Fruit fly (Drosophila melanogaster) whole organism, embryonic: ENCODE data around the gene Dph5.

Experiments
- Asciz ChIP-seq: fragments of 200-800 bp; sonication (Bioruptor generic); optimal IDR thresholded peaks from 2 replicates; lab custom pipeline; 2017; ENCODE audit warnings: missing biosample characterization, mild to moderate bottlenecking, missing genetic modification characterization, missing genetic modification reagents
- Bgb ChIP-seq: fragments of 200-800 bp; sonication (Bioruptor generic); IDR thresholded peaks from 2 replicates; pipeline ENCODE4 v1.3.6; 2022; ENCODE audit warnings: missing biosample characterization, missing genetic modification characterization; ENCODE audit not compliant: partially characterized antibody
- CG10209 ChIP-seq: fragments of 200-800 bp; sonication (Bioruptor generic); optimal IDR thresholded peaks from 3 replicates; lab custom pipeline; 2017; ENCODE audit warnings: missing biosample characterization, mild to moderate bottlenecking, missing genetic modification characterization, missing genetic modification reagents
- CG1024 ChIP-seq: fragments of 200-800 bp; sonication (Bioruptor generic); IDR thresholded peaks from 2 replicates; pipeline ENCODE4 v1.3.6; 2022; ENCODE audit warnings: missing biosample characterization, missing genetic modification characterization
- CG10274 ChIP-seq: fragments of 200-800 bp; sonication (Bioruptor generic); optimal IDR thresholded peaks from 3 replicates; lab custom pipeline; 2017; ENCODE audit warnings: missing biosample characterization, mild to moderate bottlenecking, missing genetic modification characterization
- CG10565 ChIP-seq: fragments of 200-800 bp; sonication (Bioruptor generic); optimal IDR thresholded peaks from 3 replicates; lab custom pipeline; 2016; ENCODE audit warnings: missing biosample characterization, mild to moderate bottlenecking, missing genetic modification characterization
- CG10654 ChIP-seq: fragments of 200-800 bp; sonication (Bioruptor generic); optimal IDR thresholded peaks from 2 replicates; lab custom pipeline; 2016; ENCODE audit warnings: missing biosample characterization, missing genetic modification characterization
- CG12104 ChIP-seq: fragments of 200-800 bp; sonication (Bioruptor generic); optimal IDR thresholded peaks from 3 replicates; lab custom pipeline; 2016; ENCODE audit warnings: missing biosample characterization, missing genetic modification characterization
- CG12155 ChIP-seq: fragments of 200-800 bp; sonication (Bioruptor generic); optimal IDR thresholded peaks from 3 replicates; lab custom pipeline; 2016; ENCODE audit warnings: missing biosample characterization, missing genetic modification characterization
- CG12219 ChIP-seq: fragments of 200-800 bp; sonication (Bioruptor generic); optimal IDR thresholded peaks from 3 replicates; lab custom pipeline; 2018; ENCODE audit warnings: missing biosample characterization, mild to moderate bottlenecking, missing genetic modification characterization
- CG14860 ChIP-seq: fragments of 200-800 bp; sonication (Bioruptor generic); IDR thresholded peaks from 3 replicates; pipeline ENCODE4 v1.3.6; 2022; ENCODE audit warnings: missing biosample characterization, missing genetic modification characterization; ENCODE audit not compliant: partially characterized antibody
- CG1529 ChIP-seq: fragments of 200-800 bp; sonication (Bioruptor generic); optimal IDR thresholded peaks from 3 replicates; lab custom pipeline; 2018; ENCODE audit warnings: missing biosample characterization, missing genetic modification characterization
- CG1647 ChIP-seq: fragments of 200-800 bp; sonication (Bioruptor generic); optimal IDR thresholded peaks from 3 replicates; lab custom pipeline; 2016; ENCODE audit warnings: missing biosample characterization, missing genetic modification characterization
- CG16815 ChIP-seq: fragments of 200-800 bp; sonication (Bioruptor generic); optimal IDR thresholded peaks from 3 replicates; lab custom pipeline; 2017; ENCODE audit warnings: missing biosample characterization, mild to moderate bottlenecking, missing genetic modification characterization
- CG17802 ChIP-seq: fragments of 200-800 bp; sonication (Bioruptor generic); optimal IDR thresholded peaks from 2 replicates; lab custom pipeline; 2018; ENCODE audit warnings: missing biosample characterization, mild to moderate bottlenecking, missing genetic modification characterization, moderate library complexity
- CG17912 ChIP-seq: fragments of 200-800 bp; sonication (Bioruptor generic); optimal IDR thresholded peaks from 2 replicates; lab custom pipeline; 2018; ENCODE audit warnings: missing biosample characterization, mild to moderate bottlenecking, missing genetic modification characterization
- CG4360 ChIP-seq: fragments of 200-800 bp; sonication (Bioruptor generic); IDR thresholded peaks from 2 replicates; pipeline ENCODE4 v1.3.6; 2022; ENCODE audit warnings: missing biosample characterization, missing genetic modification characterization
- CG5953 ChIP-seq: fragments of 200-800 bp; sonication (Bioruptor generic); IDR thresholded peaks from 2 replicates; pipeline ENCODE4 v1.3.6; 2022; ENCODE audit warnings: missing biosample characterization, missing genetic modification characterization
- CG6272 ChIP-seq: fragments of 200-800 bp; sonication (Bioruptor generic); IDR thresholded peaks from 2 replicates; pipeline ENCODE4 v1.3.6; 2022; ENCODE audit warnings: missing biosample characterization, missing genetic modification characterization
- CG6683 ChIP-seq: fragments of 200-800 bp; sonication (Bioruptor generic); optimal IDR thresholded peaks from 2 replicates; lab custom pipeline; 2017; ENCODE audit warnings: missing biosample characterization, mild to moderate bottlenecking, missing genetic modification characterization, missing genetic modification reagents
- CG6813 ChIP-seq: fragments of 200-800 bp; sonication (Bioruptor generic); optimal IDR thresholded peaks from 2 replicates; lab custom pipeline; 2017; ENCODE audit warnings: missing biosample characterization, missing genetic modification characterization, mild to moderate bottlenecking, moderate library complexity, missing genetic modification reagents
- CG7372 ChIP-seq: fragments of 200-800 bp; sonication (Bioruptor generic); IDR thresholded peaks from 2 replicates; pipeline ENCODE4 v1.3.6; 2022; ENCODE audit warnings: missing biosample characterization, missing genetic modification characterization
- CG7786 ChIP-seq: fragments of 200-800 bp; sonication (Bioruptor generic); optimal IDR thresholded peaks from 2 replicates; lab custom pipeline; 2016; ENCODE audit warnings: missing biosample characterization, missing genetic modification characterization
- CG9437 ChIP-seq: fragments of 200-800 bp; sonication (Bioruptor generic); optimal IDR thresholded peaks from 2 replicates; lab custom pipeline; 2018; ENCODE audit warnings: missing biosample characterization, mild to moderate bottlenecking, missing genetic modification characterization
- CG9876 ChIP-seq: fragments of 200-800 bp; sonication (Bioruptor generic); optimal IDR thresholded peaks from 2 replicates; lab custom pipeline; 2016; ENCODE audit warnings: missing biosample characterization, missing genetic modification characterization
- CHES-1-like ChIP-seq: fragments of 200-800 bp; sonication (Bioruptor generic); optimal IDR thresholded peaks from 2 replicates; lab custom pipeline; 2016; ENCODE audit warnings: missing biosample characterization, missing genetic modification characterization
- Dfd ChIP-seq, 2 experiments: fragments of >200 bp; optimal IDR thresholded peaks; 2 replicates each; lab custom pipeline; 2017; ENCODE audit warnings: missing biosample characterization in 2 of 2, missing genetic modification characterization in 2 of 2
- Ets65A ChIP-seq: fragments of 200-800 bp; sonication (Bioruptor generic); peaks from one replicate; lab custom pipeline; 2016; ENCODE audit warnings: missing biosample characterization, missing genetic modification characterization
- HLH4C ChIP-seq: fragments of 200-800 bp; sonication (Bioruptor generic); IDR thresholded peaks from 3 replicates; pipeline ENCODE4 v1.3.6; 2022; ENCODE audit warnings: missing biosample characterization, missing genetic modification characterization; ENCODE audit not compliant: partially characterized antibody
- HLHmδ ChIP-seq: fragments of 200-800 bp; sonication (Bioruptor generic); optimal IDR thresholded peaks from 2 replicates; lab custom pipeline; 2018; ENCODE audit warnings: missing biosample characterization, mild to moderate bottlenecking, missing genetic modification characterization, moderate library complexity
- Hr39 ChIP-seq: fragments of >200 bp; optimal IDR thresholded peaks from 2 replicates; lab custom pipeline; 2017
- MESR4 ChIP-seq: fragments of 200-800 bp; sonication (Bioruptor generic); optimal IDR thresholded peaks from 2 replicates; lab custom pipeline; 2018; ENCODE audit warnings: missing biosample characterization, mild to moderate bottlenecking, missing genetic modification characterization, moderate library complexity
- Meics ChIP-seq: fragments of 200-800 bp; sonication (Bioruptor generic); optimal IDR thresholded peaks from 2 replicates; lab custom pipeline; 2017; ENCODE audit warnings: missing biosample characterization, mild to moderate bottlenecking, missing genetic modification characterization
- Optix ChIP-seq: fragments of 200-800 bp; sonication (Bioruptor generic); IDR thresholded peaks from 3 replicates; pipeline ENCODE4 v1.3.6; 2022; ENCODE audit warnings: missing biosample characterization, missing genetic modification characterization
- Side ChIP-seq: fragments of 200-800 bp; sonication (Bioruptor generic); optimal IDR thresholded peaks from 2 replicates; lab custom pipeline; 2016; ENCODE audit warnings: missing biosample characterization, missing genetic modification characterization
- Sox102F ChIP-seq: fragments of 200-800 bp; sonication (Bioruptor generic); optimal IDR thresholded peaks from 2 replicates; lab custom pipeline; 2018; ENCODE audit warnings: missing biosample characterization, mild to moderate bottlenecking, missing genetic modification characterization, moderate library complexity
- al ChIP-seq: fragments of 200-800 bp; sonication (Bioruptor generic); IDR thresholded peaks from 2 replicates; pipeline ENCODE4 v1.3.6; 2022; ENCODE audit warnings: missing biosample characterization, missing genetic modification characterization
- bab2 ChIP-seq: fragments of 200-800 bp; sonication (Bioruptor generic); optimal IDR thresholded peaks from 2 replicates; lab custom pipeline; 2016; ENCODE audit warnings: missing biosample characterization, missing genetic modification characterization
- cad ChIP-seq: fragments of >200 bp; optimal IDR thresholded peaks from 2 replicates; lab custom pipeline; 2017; ENCODE audit warnings: missing biosample characterization, missing genetic modification characterization
- chinmo ChIP-seq: fragments of 200-800 bp; sonication (Bioruptor generic); IDR thresholded peaks from 4 replicates; pipeline ENCODE4 v1.3.6; 2022; ENCODE audit warnings: missing biosample characterization, missing genetic modification characterization; ENCODE audit not compliant: partially characterized antibody
- corto ChIP-seq: fragments of 200-800 bp; sonication (Bioruptor generic); optimal IDR thresholded peaks from 2 replicates; lab custom pipeline; 2016; ENCODE audit warnings: missing biosample characterization, mild to moderate bottlenecking, missing genetic modification characterization, moderate library complexity
- fd96Cb ChIP-seq: fragments of 200-800 bp; sonication (Bioruptor generic); optimal IDR thresholded peaks from 2 replicates; lab custom pipeline; 2018; ENCODE audit warnings: missing biosample characterization, mild to moderate bottlenecking, missing genetic modification characterization, moderate library complexity
- ind ChIP-seq: fragments of 200-800 bp; sonication (Bioruptor generic); optimal IDR thresholded peaks from 3 replicates; lab custom pipeline; 2016; ENCODE audit warnings: missing biosample characterization, missing genetic modification characterization
- jumu ChIP-seq: fragments of 200-800 bp; sonication (Bioruptor generic); optimal IDR thresholded peaks from 3 replicates; lab custom pipeline; 2016; ENCODE audit warnings: missing biosample characterization, missing genetic modification characterization
- lola ChIP-seq, 3 experiments: fragments of >200 bp in 2 of 3; fragments of 200-800 bp in 1 of 3; sonication (Bioruptor generic) in 1 of 3; optimal IDR thresholded peaks; 2 replicates each; lab custom pipeline; 2017 to 2019; ENCODE audit warnings: missing biosample characterization in 3 of 3, missing genetic modification characterization in 3 of 3, mild to moderate bottlenecking in 1 of 3, moderate library complexity in 1 of 3
- mld ChIP-seq: fragments of 200-800 bp; sonication (Bioruptor generic); IDR thresholded peaks from 3 replicates; pipeline ENCODE4 v1.3.6; 2022; ENCODE audit warnings: missing biosample characterization, missing genetic modification characterization; ENCODE audit not compliant: partially characterized antibody
- pum ChIP-seq: fragments of 200-800 bp; sonication (Bioruptor generic); optimal IDR thresholded peaks from 2 replicates; lab custom pipeline; 2016; ENCODE audit warnings: missing biosample characterization, missing genetic modification characterization
- sisA ChIP-seq: fragments of 200-800 bp; sonication (Bioruptor generic); IDR thresholded peaks from 2 replicates; pipeline ENCODE4 v1.3.6; 2022; ENCODE audit warnings: missing biosample characterization, missing genetic modification characterization
- slp2 ChIP-seq: fragments of 200-800 bp; sonication (Bioruptor generic); optimal IDR thresholded peaks from 2 replicates; lab custom pipeline; 2016; ENCODE audit warnings: missing biosample characterization, missing genetic modification characterization
- sob ChIP-seq: fragments of 200-800 bp; sonication (Bioruptor generic); IDR thresholded peaks from 2 replicates; pipeline ENCODE4 v1.3.6; 2022; ENCODE audit warnings: missing biosample characterization, missing genetic modification characterization
- vfl ChIP-seq: fragments of 200-800 bp; sonication (Bioruptor generic); optimal IDR thresholded peaks from 2 replicates; lab custom pipeline; 2016; ENCODE audit warnings: missing biosample characterization, missing genetic modification characterization

Dph5 gene

dm6 chr3R:22624737-22625136, 41.7 kb upstream of the Dph5 start (continued):
- peak; percentile 77 for TF ChIP-seq sisA (GFP tag; lab: Robert Waterston, UW)
- peak; percentile 77 for TF ChIP-seq Sox102F (GFP tag; lab: Kevin White, UChicago)
- peak; percentile 40 for TF ChIP-seq slp2
- TF ChIP-seq CG1647 (GFP tag; lab: Kevin White, UChicago) = peak; percentile 25
- TF ChIP-seq CG1024 (GFP tag; lab: Robert Waterston, UW) = peak; percentile 69
- no peak for TF ChIP-seq vfl (GFP tag; lab: Kevin White, UChicago)
- no peak for TF ChIP-seq al (GFP tag; lab: Robert Waterston, UW)
- TF ChIP-seq Optix (GFP tag; lab: Robert Waterston, UW) = peak; percentile 62; the same call in 1 of the 3 replicates
- TF ChIP-seq cad (GFP tag; lab: Kevin White, UChicago) = no peak
- TF ChIP-seq mld (GFP tag; lab: Robert Waterston, UW) = no peak
- TF ChIP-seq CG5953 (GFP tag; lab: Robert Waterston, UW) = peak; percentile 75
- peak; percentile 64 for TF ChIP-seq bab2 (GFP tag; lab: Kevin White, UChicago)
- TF ChIP-seq Dfd (GFP tag; optimal IDR thresholded peaks at IDR 0.05; lab: Kevin White, UChicago) = no peak
- TF ChIP-seq CG6683 (GFP tag; lab: Kevin White, UChicago) = no peak
- no peak for TF ChIP-seq chinmo
- no peak for TF ChIP-seq lola (GFP tag; optimal IDR thresholded peaks at IDR 0.05; lab: Kevin White, UChicago)
- no peak for TF ChIP-seq CG16815 (GFP tag; lab: Kevin White, UChicago)
- TF ChIP-seq CG7372 (GFP tag; lab: Robert Waterston, UW) = 0 out of 2 replicates have a peak, but pooled peaks have one; percentile 36
- TF ChIP-seq Hr39 (lab: Kevin White, UChicago) = no peak
- TF ChIP-seq CG9437 (GFP tag; lab: Kevin White, UChicago) = peak; percentile 28
- peak; percentile 59 for TF ChIP-seq jumu (GFP tag; lab: Kevin White, UChicago)
- no peak for TF ChIP-seq CG7786 (GFP tag; lab: Kevin White, UChicago)
- TF ChIP-seq HLHmδ (GFP tag; lab: Kevin White, UChicago) = no peak
- TF ChIP-seq CG10209 (GFP tag; lab: Kevin White, UChicago) = peak; percentile 42
- peak; percentile 96 for TF ChIP-seq Ets65A
- TF ChIP-seq CG17802 (tag; lab: Kevin White, UChicago) = peak; percentile 29
- TF ChIP-seq CG6272 (GFP tag; lab: Robert Waterston, UW) = peak; percentile 48; the same call in 1 of the 2 replicates
- no peak for TF ChIP-seq CG1529
- TF ChIP-seq pum (GFP tag; lab: Kevin White, UChicago) = peak; percentile 57
- TF ChIP-seq CG12104 (GFP tag; lab: Kevin White, UChicago) = peak; percentile 55
- no peak for TF ChIP-seq CG4360 (GFP tag; lab: Robert Waterston, UW)
- peak; percentile 13 for TF ChIP-seq corto (GFP tag; lab: Kevin White, UChicago)
- TF ChIP-seq CG9876 = peak; percentile 5
- TF ChIP-seq CHES-1-like = no peak
- TF ChIP-seq CG12155 (GFP tag; lab: Kevin White, UChicago) = peak; percentile 43
- TF ChIP-seq CG17912 (GFP tag; lab: Kevin White, UChicago) = no peak
- TF ChIP-seq HLH4C (GFP tag; lab: Robert Waterston, UW) = no peak
- no peak for TF ChIP-seq Side (GFP tag; lab: Kevin White, UChicago)
- no peak for TF ChIP-seq Bgb
- TF ChIP-seq CG12219 (GFP tag; lab: Kevin White, UChicago) = peak; percentile 56
- TF ChIP-seq Meics (GFP tag; lab: Kevin White, UChicago) = peak; percentile 29
- no peak for TF ChIP-seq MESR4 (GFP tag; lab: Kevin White, UChicago)
- peak; percentile 54 for TF ChIP-seq CG10654 (GFP tag; lab: Kevin White, UChicago)
- peak; percentile 44; the same call in 1 of the 2 replicates for TF ChIP-seq sob
- TF ChIP-seq Asciz (GFP tag; lab: Kevin White, UChicago) = peak; percentile 76
- TF ChIP-seq CG10565 (GFP tag; lab: Kevin White, UChicago) = no peak
- TF ChIP-seq fd96Cb (tag; lab: Kevin White, UChicago) = peak; percentile 69
- TF ChIP-seq CG14860 (GFP tag; lab: Robert Waterston, UW) = no peak
- TF ChIP-seq ind (GFP tag; lab: Kevin White, UChicago) = peak; percentile 72
- TF ChIP-seq CG10274 (GFP tag; lab: Kevin White, UChicago) = peak; percentile 0
- TF ChIP-seq CG6813 (GFP tag; lab: Kevin White, UChicago) = peak; percentile 40
